Fruit fly (Drosophila melanogaster): ENCODE measurements around the gene Obp99d.
A peak's percentile ranks its signal among the peaks of the same experiment; 100 is the strongest.

The Obp99d gene

DNA sequence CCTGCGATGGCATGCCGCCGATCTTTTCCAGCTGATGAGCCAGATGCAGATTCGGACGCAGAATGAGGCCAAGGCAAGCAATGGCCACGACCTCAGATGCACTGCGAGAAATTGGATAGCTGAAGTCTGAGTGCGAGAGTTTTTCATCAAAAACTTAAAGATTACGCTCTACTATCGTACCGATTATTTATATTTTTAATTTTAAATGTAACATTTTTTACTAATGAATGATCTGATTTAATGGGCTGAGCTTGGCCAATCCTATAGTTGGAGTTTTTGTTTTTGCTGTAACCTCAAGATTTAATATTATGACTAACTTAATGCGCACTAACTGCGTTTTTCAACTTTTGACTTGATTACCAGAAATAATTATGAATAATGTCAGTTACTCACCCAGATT, 48.0 kb downstream of the Obp99d start (continued):
- no peak for TF ChIP-seq Vsx2 (GFP tag; optimal IDR thresholded peaks at IDR 0.05; ENCODE audit: partially characterized antibody)

DNA sequence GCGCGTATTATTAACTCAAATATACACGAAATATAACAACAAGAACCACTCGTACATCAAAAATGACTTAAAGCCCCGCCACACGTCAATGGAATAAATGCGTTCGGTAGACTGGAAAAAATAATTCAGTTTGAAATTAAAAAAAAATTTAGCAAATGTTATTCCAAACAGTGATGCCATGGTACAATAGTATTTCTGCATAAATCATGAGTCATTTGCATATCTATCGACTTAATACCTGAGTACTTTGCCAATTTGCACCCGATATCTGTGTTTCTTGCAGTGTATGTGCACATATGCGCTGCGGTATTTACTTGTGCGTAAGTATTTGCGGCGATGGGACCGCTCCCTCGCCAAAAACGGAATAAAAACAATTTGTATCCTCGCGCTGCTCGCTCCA, 48.8 kb downstream of the Obp99d start:
- no peak for TF ChIP-seq dl (GFP tag; optimal IDR thresholded peaks at IDR 0.05; ENCODE audit: insufficient read depth in 1 of 2, partially characterized antibody in 2 of 2)
- peak; percentile 97 for TF ChIP-seq Hnf4 (GFP tag; optimal IDR thresholded peaks at IDR 0.05)
- peak; percentile 96 for TF ChIP-seq dmrt93B (GFP tag; optimal IDR thresholded peaks at IDR 0.05)
- peak; percentile 92 for TF ChIP-seq CG9705 (GFP tag; optimal IDR thresholded peaks at IDR 0.05)
- TF ChIP-seq Vsx2 (GFP tag; optimal IDR thresholded peaks at IDR 0.05; ENCODE audit: partially characterized antibody) = no peak
- no peak for TF ChIP-seq sv (GFP tag; optimal IDR thresholded peaks at IDR 0.05)
- TF ChIP-seq CrebA (GFP tag; optimal IDR thresholded peaks at IDR 0.05; ENCODE audit: borderline replicate concordance) = peak; percentile 69
- no peak for TF ChIP-seq N (GFP tag; optimal IDR thresholded peaks at IDR 0.05)
- peak; percentile 97 for TF ChIP-seq tai (GFP tag; optimal IDR thresholded peaks at IDR 0.05)
- peak; percentile 92 for TF ChIP-seq GATAd (GFP tag; optimal IDR thresholded peaks at IDR 0.05)
- peak; percentile 96 for TF ChIP-seq fru (GFP tag; optimal IDR thresholded peaks at IDR 0.05)
- peak; percentile 88 for TF ChIP-seq dsf (GFP tag; optimal IDR thresholded peaks at IDR 0.05; ENCODE audit: borderline replicate concordance)
- TF ChIP-seq Hr78 (GFP tag; optimal IDR thresholded peaks at IDR 0.05) = no peak
- TF ChIP-seq lola (GFP tag; optimal IDR thresholded peaks at IDR 0.05) = no peak
- peak; percentile 7 for TF ChIP-seq Dfd (GFP tag; optimal IDR thresholded peaks at IDR 0.05)
- no peak for TF ChIP-seq Myc (optimal IDR thresholded peaks at IDR 0.05)
- TF ChIP-seq Hr83 (GFP tag; optimal IDR thresholded peaks at IDR 0.05; ENCODE audit: poor library complexity, severe bottlenecking) = no peak
- peak; percentile 99 for TF ChIP-seq h (GFP tag; optimal IDR thresholded peaks at IDR 0.05)
- peak; percentile 64 for TF ChIP-seq Rel (GFP tag; optimal IDR thresholded peaks at IDR 0.05)
- peak; percentile 85 for TF ChIP-seq Rel (tag; optimal IDR thresholded peaks at IDR 0.05)
- TF ChIP-seq jim (GFP tag; optimal IDR thresholded peaks at IDR 0.05) = no peak
- peak; percentile 98 for TF ChIP-seq ey (GFP tag; optimal IDR thresholded peaks at IDR 0.05)
- TF ChIP-seq br (GFP tag; optimal IDR thresholded peaks at IDR 0.05) = peak; percentile 98
- TF ChIP-seq HLH106 (tag; optimal IDR thresholded peaks at IDR 0.05) = peak; percentile 97
- peak; percentile 71 to 98 for TF ChIP-seq foxo (GFP tag; optimal IDR thresholded peaks at IDR 0.05)
- TF ChIP-seq rgr (GFP tag; optimal IDR thresholded peaks at IDR 0.05) = peak; percentile 96
- TF ChIP-seq Abd-B (GFP tag; optimal IDR thresholded peaks at IDR 0.05) = no peak
- no peak for TF ChIP-seq Dif (GFP tag; optimal IDR thresholded peaks at IDR 0.05; ENCODE audit: partially characterized antibody)
- TF ChIP-seq Sp1 (GFP tag; optimal IDR thresholded peaks at IDR 0.05) = peak; percentile 97
- TF ChIP-seq usp (GFP tag; optimal IDR thresholded peaks at IDR 0.05) = no peak
- peak; percentile 95 for TF ChIP-seq CG32264 (GFP tag; optimal IDR thresholded peaks at IDR 0.05)
- TF ChIP-seq Mio (GFP tag; optimal IDR thresholded peaks at IDR 0.05) = peak; percentile 80
- TF ChIP-seq sage (GFP tag; optimal IDR thresholded peaks at IDR 0.05) = peak; percentile 96
- TF ChIP-seq Jra (GFP tag; optimal IDR thresholded peaks at IDR 0.05) = peak; percentile 94
- peak; percentile 93 for TF ChIP-seq woc (GFP tag; optimal IDR thresholded peaks at IDR 0.05)
- peak; percentile 93 for TF ChIP-seq brk (GFP tag; optimal IDR thresholded peaks at IDR 0.05)
- TF ChIP-seq pan (optimal IDR thresholded peaks at IDR 0.05) = no peak
- TF ChIP-seq OdsH (GFP tag; optimal IDR thresholded peaks at IDR 0.05) = peak; percentile 97
- peak; percentile 94 for TF ChIP-seq psq (GFP tag; optimal IDR thresholded peaks at IDR 0.05)

DNA sequence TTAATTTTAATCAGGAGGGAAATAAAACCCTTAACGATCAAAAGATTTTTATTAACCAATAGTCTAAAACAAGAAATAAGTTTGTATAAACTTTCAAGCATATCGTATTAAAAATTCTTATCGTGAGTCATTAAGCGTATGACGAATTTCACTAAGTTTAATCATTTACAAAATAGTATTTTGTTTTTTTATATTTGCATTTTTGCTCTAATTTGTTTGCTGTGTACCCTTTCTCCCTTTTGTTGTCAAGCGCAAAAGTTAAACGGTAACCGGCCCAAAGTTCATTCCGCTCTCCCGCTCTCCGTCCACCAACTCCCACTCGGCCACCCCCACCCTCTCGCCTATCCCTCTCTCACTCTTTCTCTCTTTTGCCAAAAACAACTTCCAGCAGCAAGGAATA, 49.5 kb downstream of the Obp99d start:
- TF ChIP-seq Mio (GFP tag; optimal IDR thresholded peaks at IDR 0.05) (no peak), pan (optimal IDR thresholded peaks at IDR 0.05) (no peak), rgr (GFP tag; optimal IDR thresholded peaks at IDR 0.05) (peak; percentile 36), tai (GFP tag; optimal IDR thresholded peaks at IDR 0.05) (peak; percentile 50), foxo (GFP tag; optimal IDR thresholded peaks at IDR 0.05) (peak in 1 of 2 experiments; percentile 50), dmrt93B (GFP tag; optimal IDR thresholded peaks at IDR 0.05) (peak; percentile 5), usp (GFP tag; optimal IDR thresholded peaks at IDR 0.05) (no peak), Hnf4 (GFP tag; optimal IDR thresholded peaks at IDR 0.05) (peak; percentile 58), Sp1 (GFP tag; optimal IDR thresholded peaks at IDR 0.05) (peak; percentile 52), h (GFP tag; optimal IDR thresholded peaks at IDR 0.05) (peak; percentile 22), ey (GFP tag; optimal IDR thresholded peaks at IDR 0.05) (peak; percentile 44), HLH106 (tag; optimal IDR thresholded peaks at IDR 0.05) (peak; percentile 66), jim (GFP tag; optimal IDR thresholded peaks at IDR 0.05) (no peak), psq (GFP tag; optimal IDR thresholded peaks at IDR 0.05) (peak; percentile 21)
